Worm (Caenorhabditis elegans) whole organism, L4/young adult: ENCODE results near the gene F22B7.1.

Experiments
- dao-5 ChIP-seq: sonication (generic microtip); optimal IDR thresholded peaks from 2 replicates; lab custom pipeline; 2016; ENCODE audit warnings: missing genotype, missing genetic modification characterization, moderate library complexity, missing compliant biosample characterization
- him-1 ChIP-seq: sonication (generic microtip); optimal IDR thresholded peaks from 2 replicates; lab custom pipeline; 2016; ENCODE audit warnings: missing genotype, missing genetic modification reagents, missing genetic modification characterization, missing compliant biosample characterization

DNA sequence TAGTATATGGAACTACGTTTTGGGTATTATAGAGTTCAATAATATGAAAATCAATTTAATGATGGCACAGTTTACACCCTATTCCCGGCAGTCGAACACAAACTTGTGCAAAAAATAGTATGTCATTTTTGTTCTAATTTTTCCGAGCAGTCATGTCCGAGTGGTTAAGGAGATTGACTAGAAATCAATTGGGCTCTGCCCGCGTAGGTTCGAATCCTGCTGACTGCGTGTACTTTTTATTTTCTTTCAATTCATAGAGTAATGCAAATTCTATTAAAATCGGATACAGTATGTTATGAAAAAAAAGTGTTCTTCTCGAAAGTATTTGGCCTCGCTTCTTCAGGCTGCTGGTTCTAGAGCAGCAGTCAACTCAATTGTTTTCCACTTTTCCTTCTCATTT is 19.1 kb upstream of the F22B7.1 start:
- TF ChIP-seq him-1 (tag; lab: Kevin White, UChicago) (no peak), dao-5 (tag; lab: Kevin White, UChicago) (no peak)
